Worm (Caenorhabditis elegans) whole organism, L3 larva: ENCODE data around the gene snf-11.

Experiments
- ama-1 ChIP-seq: fragments of 150-350 bp; optimal IDR thresholded peaks from 2 replicates; lab custom pipeline; 2018
- ceh-82 ChIP-seq: fragments of 150-350 bp; optimal IDR thresholded peaks from 2 replicates; lab custom pipeline; 2014; ENCODE audit warnings: missing biosample characterization, missing genetic modification characterization
- elt-1 ChIP-seq: fragments of 150-350 bp; optimal IDR thresholded peaks from 2 replicates; lab custom pipeline; 2014; ENCODE audit warnings: missing biosample characterization, missing genetic modification characterization
- elt-2 ChIP-seq: sonication (generic microtip); optimal IDR thresholded peaks from 2 replicates; lab custom pipeline; 2016; ENCODE audit warnings: missing genetic modification reagents, mild to moderate bottlenecking, missing genetic modification characterization, missing compliant biosample characterization
- elt-3 ChIP-seq, 3 experiments: fragments of 150-350 bp in 1 of 3; sonication (generic microtip) in 2 of 3; optimal IDR thresholded peaks; 2 replicates in 2 of 3; 4 replicates in 1 of 3; lab custom pipeline; 2014 to 2017; ENCODE audit warnings: missing biosample characterization in 3 of 3, missing genetic modification characterization in 3 of 3
- lin-39 ChIP-seq: fragments of 150-350 bp; optimal IDR thresholded peaks from 2 replicates; lab custom pipeline; 2018; ENCODE audit warnings: missing biosample characterization, missing genetic modification reagents, missing genetic modification characterization
- mdl-1 ChIP-seq: fragments of 150-350 bp; optimal IDR thresholded peaks from 2 replicates; lab custom pipeline; 2014; ENCODE audit warnings: missing biosample characterization, missing genetic modification characterization
- mml-1 ChIP-seq: fragments of 150-350 bp; sonication (generic microtip); optimal IDR thresholded peaks from 3 replicates; lab custom pipeline; 2014; ENCODE audit warnings: missing biosample characterization, missing genetic modification characterization
- nhr-237 ChIP-seq: fragments of 150-350 bp; optimal IDR thresholded peaks from 2 replicates; lab custom pipeline; 2014; ENCODE audit warnings: missing biosample characterization, missing genetic modification characterization
- pha-4 ChIP-seq: fragments of 150-350 bp; optimal IDR thresholded peaks from 2 replicates; lab custom pipeline; 2014; ENCODE audit warnings: missing biosample characterization, missing genetic modification reagents, missing genetic modification characterization
- sea-2 ChIP-seq: fragments of 150-350 bp; sonication (generic microtip); optimal IDR thresholded peaks from 4 replicates; lab custom pipeline; 2014; ENCODE audit warnings: missing biosample characterization, missing genetic modification reagents, missing genetic modification characterization
- skn-1 ChIP-seq: fragments of 150-350 bp; optimal IDR thresholded peaks from 2 replicates; lab custom pipeline; 2014; ENCODE audit warnings: missing biosample characterization, missing genetic modification characterization
- tbx-2 ChIP-seq: sonication (generic microtip); optimal IDR thresholded peaks from 2 replicates; lab custom pipeline; 2016; ENCODE audit warnings: mild to moderate bottlenecking, missing genetic modification characterization, missing compliant biosample characterization
- ztf-11 ChIP-seq: fragments of 150-350 bp; optimal IDR thresholded peaks from 2 replicates; lab custom pipeline; 2014; ENCODE audit warnings: missing biosample characterization, missing genetic modification characterization

- TF ChIP-seq elt-1 (tag; lab: Kevin White, UChicago) = no peak
- TF ChIP-seq elt-3 (tag; optimal IDR thresholded peaks at IDR 0.05; lab: Kevin White, UChicago) = no peak
- no peak for TF ChIP-seq nhr-237
- no peak for TF ChIP-seq skn-1 (tag; lab: Kevin White, UChicago)
- no peak for TF ChIP-seq mml-1 (tag; lab: Kevin White, UChicago)
- TF ChIP-seq pha-4 (tag; lab: Kevin White, UChicago) = no peak
- no peak for TF ChIP-seq ztf-11 (tag; lab: Kevin White, UChicago)
- TF ChIP-seq elt-2 (tag; lab: Kevin White, UChicago) = no peak
- no peak for TF ChIP-seq sea-2 (GFP tag; lab: Kevin White, UChicago)
- no peak for TF ChIP-seq ceh-82
- no peak for TF ChIP-seq lin-39
- TF ChIP-seq mdl-1 (tag; lab: Kevin White, UChicago) = no peak
- no peak for TF ChIP-seq tbx-2
- TF ChIP-seq ama-1 (lab: Kevin White, UChicago) = no peak
These were observed 25.9 kb upstream of the snf-11 start, which contains the start of gene T02E9.6 for ce11 chrV:11334193-11334592.
